Comparison of ENCODE assay signal across 4 fruit fly cellular contexts in genomic region chrX:10728024-10728423, dm6.
TF ChIP-seq lines count a peak whose summit lies in the region.

No protein-coding gene starts in this region.

- TF ChIP-seq CTCF in whole organism, embryonic (GFP tag; optimal IDR thresholded peaks at IDR 0.05; lab: Kevin White, UChicago), result no peak

TF ChIP-seq in whole organism, embryonic, 481 proteins besides CTCF, POLR2A, EP300 and RAD21 (continues in another document):
- TF ChIP-seq CG2875 (GFP tag; optimal IDR thresholded peaks at IDR 0.05; lab: Kevin White, UChicago) (peak; percentile 30), Eip74EF (GFP tag; optimal IDR thresholded peaks at IDR 0.05; lab: Kevin White, UChicago) (no peak), Doc3 (GFP tag; IDR thresholded peaks at IDR 0.05; lab: Robert Waterston, UW; ENCODE audit: partially characterized antibody) (no peak), CG31441 (GFP tag; IDR thresholded peaks at IDR 0.05; lab: Robert Waterston, UW) (no peak), CG4328 (GFP tag; optimal IDR thresholded peaks at IDR 0.05; lab: Kevin White, UChicago) (no peak), Sox100B (GFP tag; optimal IDR thresholded peaks at IDR 0.05; lab: Kevin White, UChicago) (peak; percentile 11), sens (GFP tag; lab: Kevin White, UChicago) (peak; percentile 80), nau (GFP tag; optimal IDR thresholded peaks at IDR 0.05; lab: Kevin White, UChicago) (no peak), CG31388 (GFP tag; optimal IDR thresholded peaks at IDR 0.05; lab: Kevin White, UChicago) (no peak), HmgD (GFP tag; optimal IDR thresholded peaks at IDR 0.05; lab: Kevin White, UChicago) (no peak), lmd (GFP tag; IDR thresholded peaks at IDR 0.05; lab: Robert Waterston, UW) (no peak), CG6683 (GFP tag; optimal IDR thresholded peaks at IDR 0.05; lab: Kevin White, UChicago) (no peak), CG2116 (GFP tag; optimal IDR thresholded peaks at IDR 0.05; lab: Kevin White, UChicago) (no peak), lbe (GFP tag; optimal IDR thresholded peaks at IDR 0.05; lab: Kevin White, UChicago) (peak; percentile 77), MTF-1 (GFP tag; optimal IDR thresholded peaks at IDR 0.05; lab: Kevin White, UChicago; ENCODE audit: borderline replicate concordance) (no peak), stwl (tag; optimal IDR thresholded peaks at IDR 0.05; lab: Kevin White, UChicago) (no peak), Ptx1 (GFP tag; IDR thresholded peaks at IDR 0.05; lab: Robert Waterston, UW) (no peak), CG2120 (GFP tag; optimal IDR thresholded peaks at IDR 0.05; lab: Kevin White, UChicago) (no peak), CG8290 (GFP tag; optimal IDR thresholded peaks at IDR 0.05; lab: Kevin White, UChicago) (no peak), CG8290 (tag; optimal IDR thresholded peaks at IDR 0.05; lab: Kevin White, UChicago) (no peak), Dfd (GFP tag; optimal IDR thresholded peaks at IDR 0.05; lab: Kevin White, UChicago) (no peak), ATbp (GFP tag; optimal IDR thresholded peaks at IDR 0.05; lab: Kevin White, UChicago) (peak; percentile 31), eve (GFP tag; optimal IDR thresholded peaks at IDR 0.05; lab: Kevin White, UChicago) (peak in 1 of 2 experiments; percentile 12), chm (GFP tag; IDR thresholded peaks at IDR 0.05; lab: Robert Waterston, UW) (no peak)

TF ChIP-seq in whole organism, prepupa, 60 proteins besides CTCF, POLR2A, EP300 and RAD21 (continues in another document):
- TF ChIP-seq Gug (GFP tag; IDR thresholded peaks at IDR 0.05; lab: Robert Waterston, UW) (no peak), Hr4 (GFP tag; optimal IDR thresholded peaks at IDR 0.05; lab: Kevin White, UChicago) (no peak), Sox102F (GFP tag; optimal IDR thresholded peaks at IDR 0.05; lab: Kevin White, UChicago) (peak; percentile 41), CG6854 (GFP tag; optimal IDR thresholded peaks at IDR 0.05; lab: Kevin White, UChicago) (peak; percentile 47), CG16779 (tag; optimal IDR thresholded peaks at IDR 0.05; lab: Kevin White, UChicago) (no peak), CG1621 (tag; optimal IDR thresholded peaks at IDR 0.05; lab: Kevin White, UChicago) (no peak), CG10669 (GFP tag; optimal IDR thresholded peaks at IDR 0.05; lab: Kevin White, UChicago) (no peak), pdm3 (GFP tag; optimal IDR thresholded peaks at IDR 0.05; lab: Kevin White, UChicago) (no peak), vri (GFP tag; optimal IDR thresholded peaks at IDR 0.05; lab: Kevin White, UChicago) (peak; percentile 65), svp (GFP tag; lab: Kevin White, UChicago) (peak; percentile 79), Met (GFP tag; optimal IDR thresholded peaks at IDR 0.05; lab: Kevin White, UChicago) (peak; percentile 52), Ets21C (GFP tag; optimal IDR thresholded peaks at IDR 0.05; lab: Kevin White, UChicago) (peak; percentile 1), Ets96B (tag; optimal IDR thresholded peaks at IDR 0.05; lab: Kevin White, UChicago) (no peak), spab (GFP tag; optimal IDR thresholded peaks at IDR 0.05; lab: Kevin White, UChicago) (no peak), Sox14 (GFP tag; optimal IDR thresholded peaks at IDR 0.05; lab: Kevin White, UChicago) (no peak), CG11902 (GFP tag; optimal IDR thresholded peaks at IDR 0.05; lab: Kevin White, UChicago) (no peak), dac (GFP tag; optimal IDR thresholded peaks at IDR 0.05; lab: Kevin White, UChicago) (no peak), net (GFP tag; optimal IDR thresholded peaks at IDR 0.05; lab: Kevin White, UChicago) (no peak), Blimp-1 (GFP tag; optimal IDR thresholded peaks at IDR 0.05; lab: Kevin White, UChicago) (peak; percentile 22), Eip78C (GFP tag; lab: Kevin White, UChicago) (peak; percentile 81), OdsH (GFP tag; optimal IDR thresholded peaks at IDR 0.05; lab: Kevin White, UChicago) (no peak), CG8632 (GFP tag; optimal IDR thresholded peaks at IDR 0.05; lab: Kevin White, UChicago) (peak; percentile 49), Hr38 (GFP tag; optimal IDR thresholded peaks at IDR 0.05; lab: Kevin White, UChicago) (no peak), eg (GFP tag; IDR thresholded peaks at IDR 0.05; lab: Robert Waterston, UW) (no peak), dsx (GFP tag; optimal IDR thresholded peaks at IDR 0.05; lab: Kevin White, UChicago; ENCODE audit: poor library complexity, severe bottlenecking) (no peak)

TF ChIP-seq in whole organism, pupa, 21 proteins besides CTCF, POLR2A, EP300 and RAD21:
- no peak for TF ChIP-seq CG14655 (GFP tag; optimal IDR thresholded peaks at IDR 0.05; lab: Kevin White, UChicago)
- TF ChIP-seq Snoo (tag; optimal IDR thresholded peaks at IDR 0.05; lab: Kevin White, UChicago), result peak; percentile 50
TF ChIP-seq in whole organism, pupa: peak in this region for 1.

TF ChIP-seq in whole organism, wandering third instar larva, 38 proteins besides CTCF, POLR2A, EP300 and RAD21:
- TF ChIP-seq CrebA (GFP tag; optimal IDR thresholded peaks at IDR 0.05; lab: Kevin White, UChicago; ENCODE audit: borderline replicate concordance) (no peak), ey (GFP tag; optimal IDR thresholded peaks at IDR 0.05; lab: Kevin White, UChicago) (peak; percentile 44), usp (GFP tag; optimal IDR thresholded peaks at IDR 0.05; lab: Kevin White, UChicago) (no peak), woc (GFP tag; optimal IDR thresholded peaks at IDR 0.05; lab: Kevin White, UChicago) (peak; percentile 33), Dif (GFP tag; optimal IDR thresholded peaks at IDR 0.05; lab: Kevin White, UChicago; ENCODE audit: partially characterized antibody) (no peak), br (GFP tag; optimal IDR thresholded peaks at IDR 0.05; lab: Kevin White, UChicago) (peak; percentile 64), Abd-B (GFP tag; optimal IDR thresholded peaks at IDR 0.05; lab: Kevin White, UChicago) (no peak), h (GFP tag; optimal IDR thresholded peaks at IDR 0.05; lab: Kevin White, UChicago) (peak; percentile 89), Jra (GFP tag; optimal IDR thresholded peaks at IDR 0.05; lab: Kevin White, UChicago) (peak; percentile 76), pan (optimal IDR thresholded peaks at IDR 0.05; lab: Kevin White, UChicago) (no peak), GATAd (GFP tag; optimal IDR thresholded peaks at IDR 0.05; lab: Kevin White, UChicago) (peak; percentile 69), OdsH (GFP tag; optimal IDR thresholded peaks at IDR 0.05; lab: Kevin White, UChicago) (peak; percentile 84), Rel (GFP tag; optimal IDR thresholded peaks at IDR 0.05; lab: Kevin White, UChicago) (no peak), Rel (tag; optimal IDR thresholded peaks at IDR 0.05; lab: Kevin White, UChicago) (no peak), Dfd (GFP tag; optimal IDR thresholded peaks at IDR 0.05; lab: Kevin White, UChicago) (no peak), tai (GFP tag; optimal IDR thresholded peaks at IDR 0.05; lab: Kevin White, UChicago) (peak; percentile 77), Hr83 (GFP tag; optimal IDR thresholded peaks at IDR 0.05; lab: Kevin White, UChicago; ENCODE audit: poor library complexity, severe bottlenecking) (peak; percentile 95), sage (GFP tag; optimal IDR thresholded peaks at IDR 0.05; lab: Kevin White, UChicago) (peak; percentile 59), sv (GFP tag; optimal IDR thresholded peaks at IDR 0.05; lab: Kevin White, UChicago) (no peak), Sp1 (GFP tag; optimal IDR thresholded peaks at IDR 0.05; lab: Kevin White, UChicago) (peak; percentile 62), psq (GFP tag; optimal IDR thresholded peaks at IDR 0.05; lab: Kevin White, UChicago) (peak; percentile 58), rgr (GFP tag; optimal IDR thresholded peaks at IDR 0.05; lab: Kevin White, UChicago) (peak; percentile 88), Hr78 (GFP tag; optimal IDR thresholded peaks at IDR 0.05; lab: Kevin White, UChicago) (no peak), CG9705 (GFP tag; optimal IDR thresholded peaks at IDR 0.05; lab: Kevin White, UChicago) (peak; percentile 24), Vsx2 (GFP tag; optimal IDR thresholded peaks at IDR 0.05; lab: Kevin White, UChicago; ENCODE audit: partially characterized antibody) (no peak), dsf (GFP tag; optimal IDR thresholded peaks at IDR 0.05; lab: Kevin White, UChicago; ENCODE audit: borderline replicate concordance) (peak; percentile 6), CG32264 (GFP tag; optimal IDR thresholded peaks at IDR 0.05; lab: Kevin White, UChicago) (peak; percentile 68), dl (GFP tag; optimal IDR thresholded peaks at IDR 0.05; lab: Kevin White, UChicago; ENCODE audit: insufficient read depth in 1 of 2, partially characterized antibody in 2 of 2) (no peak), dmrt93B (GFP tag; optimal IDR thresholded peaks at IDR 0.05; lab: Kevin White, UChicago) (peak; percentile 45), brk (GFP tag; optimal IDR thresholded peaks at IDR 0.05; lab: Kevin White, UChicago) (peak; percentile 41), N (GFP tag; optimal IDR thresholded peaks at IDR 0.05; lab: Kevin White, UChicago) (no peak), Mio (GFP tag; optimal IDR thresholded peaks at IDR 0.05; lab: Kevin White, UChicago) (peak; percentile 19), Hnf4 (GFP tag; optimal IDR thresholded peaks at IDR 0.05; lab: Kevin White, UChicago) (peak; percentile 82), Myc (optimal IDR thresholded peaks at IDR 0.05; lab: Kevin White, UChicago) (no peak), foxo (GFP tag; optimal IDR thresholded peaks at IDR 0.05; lab: Kevin White, UChicago) (peak in 1 of 2 experiments; percentile 68), HLH106 (tag; optimal IDR thresholded peaks at IDR 0.05; lab: Kevin White, UChicago) (peak; percentile 28), fru (GFP tag; optimal IDR thresholded peaks at IDR 0.05; lab: Kevin White, UChicago) (peak; percentile 82), lola (GFP tag; optimal IDR thresholded peaks at IDR 0.05; lab: Kevin White, UChicago) (no peak), jim (GFP tag; optimal IDR thresholded peaks at IDR 0.05; lab: Kevin White, UChicago) (peak; percentile 82)

Comparison
In these comparisons a context has a peak if more than half of its experiments do, and no peak if none do; other contexts are left out.
1. Of the 7 proteins assayed by ChIP-seq in both whole organism, embryonic and whole organism, prepupa: peak only in whole organism, embryonic: none; only in whole organism, prepupa: Blimp-1, CG6854 and Sox102F; in both: none; in neither: 4.